Fruit fly (Drosophila melanogaster): ENCODE measurements around the gene Megf8.

- TF ChIP-seq CG4496 (GFP tag; IDR thresholded peaks at IDR 0.05): no peak
- TF ChIP-seq CG8301 (tag; optimal IDR thresholded peaks at IDR 0.05): no peak
- no peak for TF ChIP-seq EcR (GFP tag; optimal IDR thresholded peaks at IDR 0.05)
- TF ChIP-seq CG9948 (tag; optimal IDR thresholded peaks at IDR 0.05): no peak
- no peak for TF ChIP-seq fd96Ca (GFP tag; IDR thresholded peaks at IDR 0.05)
- no peak for TF ChIP-seq CG17806 (tag; optimal IDR thresholded peaks at IDR 0.05)
- TF ChIP-seq CG34367 (tag; optimal IDR thresholded peaks at IDR 0.05): no peak
- TF ChIP-seq CG14655 (GFP tag; optimal IDR thresholded peaks at IDR 0.05): peak; percentile 1
- TF ChIP-seq Pif1B (GFP tag; optimal IDR thresholded peaks at IDR 0.05): no peak
- TF ChIP-seq Pif1A (GFP tag; optimal IDR thresholded peaks at IDR 0.05): no peak
Observed at dm6 chr2L:8097461-8097860, 54.2 kb downstream of the Megf8 start.
